Worm (Caenorhabditis elegans): Measurements from ENCODE around the gene R07G3.8.

DNA sequence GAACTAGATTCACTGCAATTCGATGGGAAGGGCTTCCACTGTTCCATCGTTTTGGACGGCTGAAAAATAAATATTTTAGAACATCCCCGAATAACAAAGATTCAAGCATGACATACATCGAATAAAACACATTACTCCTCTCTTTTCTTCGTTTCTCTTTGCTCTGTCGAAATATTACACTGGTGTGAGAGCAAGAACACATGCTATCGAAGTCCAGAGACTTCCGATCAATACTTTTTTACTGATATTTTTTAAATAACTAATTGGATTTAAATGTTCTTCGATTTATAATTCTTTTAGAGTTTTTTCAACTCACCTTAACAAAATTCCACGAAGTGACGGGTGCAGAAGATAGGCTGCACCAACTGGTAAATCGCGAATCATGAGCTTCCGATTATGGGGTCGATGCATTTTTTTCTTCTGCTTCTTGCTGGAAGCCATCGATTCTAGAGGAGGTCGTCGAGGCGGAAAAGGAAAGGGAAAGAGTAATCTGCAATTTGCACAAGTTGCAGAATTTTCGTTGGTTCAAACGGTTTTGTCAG, 7.0 kb downstream of the R07G3.8 start, which contains the start of the genes oig-4 and R07G3.7:
- no peak for TF ChIP-seq B0336.3 (GFP tag; IDR thresholded peaks at IDR 0.05)
- no peak for TF ChIP-seq F55B11.4 (tag; optimal IDR thresholded peaks at IDR 0.05; ENCODE audit: borderline replicate concordance, insufficient read depth)
- no peak for TF ChIP-seq C06A6.2 (GFP tag; conservative IDR thresholded peaks at IDR 0.05)
- no peak for TF ChIP-seq nhr-90 (tag; optimal IDR thresholded peaks at IDR 0.05)
- no peak for TF ChIP-seq ama-1 (optimal IDR thresholded peaks at IDR 0.05)
- TF ChIP-seq ama-1 (GFP tag; optimal IDR thresholded peaks at IDR 0.05): no peak
- TF ChIP-seq nfya-1 (tag; optimal IDR thresholded peaks at IDR 0.05; ENCODE audit: borderline replicate concordance, insufficient read depth): no peak
- no peak for TF ChIP-seq Y79H2A.3 (GFP tag; conservative IDR thresholded peaks at IDR 0.05)

All from whole organism, young adult.